Fruit fly (Drosophila melanogaster) whole organism, embryonic: Measurements from ENCODE around the gene TwdlX.
A peak's percentile ranks its signal among the peaks of the same experiment; 100 is the strongest.

Experiments
- Abd-B ChIP-seq: fragments of 200-800 bp; sonication (Bioruptor generic); optimal IDR thresholded peaks from 2 replicates; lab custom pipeline; 2018; ENCODE audit warnings: missing biosample characterization, mild to moderate bottlenecking, missing genetic modification characterization, moderate library complexity
- Aef1 ChIP-seq: fragments of 200-800 bp; sonication (Bioruptor generic); IDR thresholded peaks from 3 replicates; pipeline ENCODE4 v1.3.6; 2022; ENCODE audit warnings: missing biosample characterization, missing genetic modification characterization
- Awh ChIP-seq: fragments of 200-800 bp; sonication (Bioruptor generic); IDR thresholded peaks from 2 replicates; pipeline ENCODE4, ENCODE4 v1.3.6; 2022; ENCODE audit warnings: missing biosample characterization, missing genetic modification characterization
- B-H1 ChIP-seq: fragments of 200-800 bp; sonication (Bioruptor generic); IDR thresholded peaks from 3 replicates; pipeline ENCODE4 v1.3.6; 2022; ENCODE audit warnings: missing biosample characterization, missing genetic modification characterization
- Bgb ChIP-seq: fragments of 200-800 bp; sonication (Bioruptor generic); IDR thresholded peaks from 2 replicates; pipeline ENCODE4 v1.3.6; 2022; ENCODE audit warnings: missing biosample characterization, missing genetic modification characterization; ENCODE audit not compliant: partially characterized antibody
- CG10979 ChIP-seq: fragments of 200-800 bp; sonication (Bioruptor generic); optimal IDR thresholded peaks from 2 replicates; lab custom pipeline; 2018; ENCODE audit warnings: missing biosample characterization, mild to moderate bottlenecking, missing genetic modification characterization, moderate library complexity
- CG12155 ChIP-seq: fragments of 200-800 bp; sonication (Bioruptor generic); optimal IDR thresholded peaks from 3 replicates; lab custom pipeline; 2016; ENCODE audit warnings: missing biosample characterization, missing genetic modification characterization
- CG12219 ChIP-seq: fragments of 200-800 bp; sonication (Bioruptor generic); optimal IDR thresholded peaks from 3 replicates; lab custom pipeline; 2018; ENCODE audit warnings: missing biosample characterization, mild to moderate bottlenecking, missing genetic modification characterization
- CG12236 ChIP-seq: fragments of 200-800 bp; sonication (Bioruptor generic); optimal IDR thresholded peaks from 2 replicates; lab custom pipeline; 2016; ENCODE audit warnings: missing biosample characterization, missing genetic modification characterization
- CG14014 ChIP-seq: fragments of 200-800 bp; sonication (Bioruptor generic); IDR thresholded peaks from 2 replicates; pipeline ENCODE4 v1.3.6; 2022; ENCODE audit warnings: missing biosample characterization, missing genetic modification characterization
- CG15601 ChIP-seq: fragments of 200-800 bp; sonication (Bioruptor generic); optimal IDR thresholded peaks from 3 replicates; lab custom pipeline; 2019; ENCODE audit warnings: missing biosample characterization, mild to moderate bottlenecking, missing genetic modification characterization, moderate library complexity
- CG17328 ChIP-seq: fragments of 200-800 bp; sonication (Bioruptor generic); IDR thresholded peaks from 2 replicates; pipeline ENCODE4 v1.3.6; 2022; ENCODE audit warnings: missing biosample characterization, missing genetic modification characterization
- CG17385 ChIP-seq: fragments of 200-800 bp; sonication (Bioruptor generic); optimal IDR thresholded peaks from 3 replicates; lab custom pipeline; 2018; ENCODE audit warnings: missing biosample characterization, mild to moderate bottlenecking, missing genetic modification characterization
- CG18599 ChIP-seq: fragments of 200-800 bp; sonication (Bioruptor generic); optimal IDR thresholded peaks from 3 replicates; lab custom pipeline; 2017; ENCODE audit warnings: missing biosample characterization, missing genetic modification characterization, mild to moderate bottlenecking, moderate library complexity, missing genetic modification reagents
- CG31388 ChIP-seq: fragments of 200-800 bp; sonication (Bioruptor generic); optimal IDR thresholded peaks from 2 replicates; lab custom pipeline; 2016; ENCODE audit warnings: missing biosample characterization, missing genetic modification characterization
- CG6254 ChIP-seq: fragments of 200-800 bp; sonication (Bioruptor generic); optimal IDR thresholded peaks from 3 replicates; lab custom pipeline; 2017; ENCODE audit warnings: mild to moderate bottlenecking, missing biosample characterization, missing genetic modification reagents, missing genetic modification characterization
- CG6689 ChIP-seq: fragments of 200-800 bp; sonication (Bioruptor generic); IDR thresholded peaks from 2 replicates; pipeline ENCODE4 v1.3.6; 2022; ENCODE audit warnings: missing biosample characterization, missing genetic modification characterization
- CG7372 ChIP-seq: fragments of 200-800 bp; sonication (Bioruptor generic); IDR thresholded peaks from 2 replicates; pipeline ENCODE4 v1.3.6; 2022; ENCODE audit warnings: missing biosample characterization, missing genetic modification characterization
- CG7928 ChIP-seq: fragments of 200-800 bp; sonication (Bioruptor generic); optimal IDR thresholded peaks from 2 replicates; lab custom pipeline; 2017; ENCODE audit warnings: missing biosample characterization, mild to moderate bottlenecking, missing genetic modification characterization
- CG7987 ChIP-seq: fragments of 200-800 bp; sonication (Bioruptor generic); optimal IDR thresholded peaks from 2 replicates; lab custom pipeline; 2018; ENCODE audit warnings: missing biosample characterization, mild to moderate bottlenecking, missing genetic modification characterization, moderate library complexity
- Chrac-16 ChIP-seq: fragments of 200-800 bp; sonication (Bioruptor generic); optimal IDR thresholded peaks from 3 replicates; lab custom pipeline; 2016; ENCODE audit warnings: missing biosample characterization, missing genetic modification characterization
- D19B ChIP-seq: fragments of 200-800 bp; sonication (Bioruptor generic); optimal IDR thresholded peaks from 2 replicates; lab custom pipeline; 2017; ENCODE audit warnings: missing biosample characterization, mild to moderate bottlenecking, missing genetic modification characterization
- Dp ChIP-seq: fragments of 200-800 bp; sonication (Bioruptor generic); optimal IDR thresholded peaks from 2 replicates; lab custom pipeline; 2018; ENCODE audit warnings: missing biosample characterization, mild to moderate bottlenecking, missing genetic modification characterization, moderate library complexity
- E2f1 ChIP-seq: fragments of 200-800 bp; sonication (Bioruptor generic); IDR thresholded peaks from 2 replicates; pipeline ENCODE4 v1.3.6; 2022; ENCODE audit warnings: missing biosample characterization, missing genetic modification characterization
- Ets97D ChIP-seq: fragments of 200-800 bp; sonication (Bioruptor generic); optimal IDR thresholded peaks from 3 replicates; lab custom pipeline; 2016; ENCODE audit warnings: missing biosample characterization, missing genetic modification characterization
- Fer2 ChIP-seq: fragments of 200-800 bp; sonication (Bioruptor generic); optimal IDR thresholded peaks from 2 replicates; lab custom pipeline; 2018; ENCODE audit warnings: missing biosample characterization, mild to moderate bottlenecking, missing genetic modification characterization, moderate library complexity
- Hsf ChIP-seq: fragments of 200-800 bp; sonication (Bioruptor generic); optimal IDR thresholded peaks from 3 replicates; lab custom pipeline; 2016; ENCODE audit warnings: missing biosample characterization, missing genetic modification characterization
- Mad ChIP-seq: fragments of 200-800 bp; sonication (Bioruptor generic); optimal IDR thresholded peaks from 2 replicates; lab custom pipeline; 2016; ENCODE audit warnings: missing biosample characterization, missing genetic modification characterization
- Sry-δ ChIP-seq: fragments of 200-800 bp; sonication (Bioruptor generic); optimal IDR thresholded peaks from 2 replicates; lab custom pipeline; 2016; ENCODE audit warnings: missing biosample characterization, missing genetic modification characterization
- Taf1 ChIP-seq: fragments of 200-800 bp; sonication (Bioruptor generic); IDR thresholded peaks from 2 replicates; pipeline ENCODE4 v1.3.6; 2022; ENCODE audit warnings: missing biosample characterization, missing genetic modification characterization
- Tbp ChIP-seq: fragments of >200 bp; optimal IDR thresholded peaks from 2 replicates; lab custom pipeline; 2018; ENCODE audit warnings: missing biosample characterization, missing genetic modification characterization
- Xbp1 ChIP-seq: fragments of 200-800 bp; sonication (Bioruptor generic); optimal IDR thresholded peaks from 3 replicates; lab custom pipeline; 2016; ENCODE audit warnings: missing biosample characterization, mild to moderate bottlenecking, missing genetic modification characterization
- bbx ChIP-seq: fragments of 200-800 bp; sonication (Bioruptor generic); IDR thresholded peaks from 2 replicates; pipeline ENCODE4 v1.3.6; 2022; ENCODE audit warnings: missing biosample characterization, missing genetic modification characterization; ENCODE audit not compliant: partially characterized antibody
- cato ChIP-seq: fragments of 200-800 bp; sonication (Bioruptor generic); optimal IDR thresholded peaks from 2 replicates; lab custom pipeline; 2016; ENCODE audit warnings: missing biosample characterization, missing genetic modification characterization, borderline replicate concordance
- croc ChIP-seq: fragments of 200-800 bp; sonication (Bioruptor generic); conservative IDR thresholded peaks from 3 replicates; pipeline ENCODE4 v1.3.6; 2022; ENCODE audit warnings: missing biosample characterization, missing genetic modification characterization
- da ChIP-seq: fragments of 200-800 bp; sonication (Bioruptor generic); optimal IDR thresholded peaks from 2 replicates; lab custom pipeline; 2016; ENCODE audit warnings: missing biosample characterization, missing genetic modification characterization
- grn ChIP-seq: fragments of 200-800 bp; sonication (Bioruptor generic); optimal IDR thresholded peaks from 3 replicates; lab custom pipeline; 2017; ENCODE audit warnings: missing biosample characterization, missing genetic modification characterization
- insv ChIP-seq, 2 experiments: fragments of 200-800 bp; sonication (Bioruptor generic); optimal IDR thresholded peaks; 3 replicates each; lab custom pipeline; 2016 to 2018; ENCODE audit warnings: missing biosample characterization in 2 of 2, missing genetic modification characterization in 2 of 2
- luna ChIP-seq: fragments of 200-800 bp; sonication (Bioruptor generic); optimal IDR thresholded peaks from 2 replicates; lab custom pipeline; 2016; ENCODE audit warnings: missing biosample characterization, missing genetic modification characterization
- mirr ChIP-seq: fragments of 200-800 bp; sonication (Bioruptor generic); optimal IDR thresholded peaks from 3 replicates; lab custom pipeline; 2018; ENCODE audit warnings: missing biosample characterization, mild to moderate bottlenecking, missing genetic modification characterization
- nau ChIP-seq: fragments of 200-800 bp; sonication (Bioruptor generic); optimal IDR thresholded peaks from 3 replicates; lab custom pipeline; 2017; ENCODE audit warnings: missing biosample characterization, mild to moderate bottlenecking, missing genetic modification characterization, missing genetic modification reagents
- odd ChIP-seq: fragments of 200-800 bp; sonication (Bioruptor generic); optimal IDR thresholded peaks from 2 replicates; lab custom pipeline; 2017; ENCODE audit warnings: missing biosample characterization, mild to moderate bottlenecking, missing genetic modification characterization
- phol ChIP-seq: fragments of 200-800 bp; sonication (Bioruptor generic); optimal IDR thresholded peaks from 3 replicates; lab custom pipeline; 2018; ENCODE audit warnings: missing biosample characterization, mild to moderate bottlenecking, missing genetic modification characterization, moderate library complexity
- pum ChIP-seq: fragments of 200-800 bp; sonication (Bioruptor generic); optimal IDR thresholded peaks from 2 replicates; lab custom pipeline; 2016; ENCODE audit warnings: missing biosample characterization, missing genetic modification characterization
- sim ChIP-seq: fragments of 200-800 bp; sonication (Bioruptor generic); IDR thresholded peaks from 2 replicates; pipeline ENCODE4 v1.3.6; 2022; ENCODE audit warnings: missing biosample characterization, missing genetic modification characterization
- stc ChIP-seq: fragments of 200-800 bp; sonication (Bioruptor generic); IDR thresholded peaks from 2 replicates; pipeline ENCODE4 v1.3.6; 2022; ENCODE audit warnings: missing biosample characterization, missing genetic modification characterization
- tup ChIP-seq: fragments of 200-800 bp; sonication (Bioruptor generic); optimal IDR thresholded peaks from 2 replicates; lab custom pipeline; 2016; ENCODE audit warnings: missing biosample characterization, mild to moderate bottlenecking, missing genetic modification characterization, moderate library complexity
- twi ChIP-seq: fragments of 200-800 bp; optimal IDR thresholded peaks from 2 replicates; lab custom pipeline; 2019; ENCODE audit warnings: missing biosample characterization, mild to moderate bottlenecking, missing genetic modification characterization, moderate library complexity
- unc-4 ChIP-seq: fragments of 200-800 bp; sonication (Bioruptor generic); IDR thresholded peaks from 2 replicates; pipeline ENCODE4 v1.3.6; 2022; ENCODE audit warnings: missing biosample characterization, missing genetic modification characterization; ENCODE audit not compliant: partially characterized antibody
- unpg ChIP-seq: fragments of 200-800 bp; sonication (Bioruptor generic); optimal IDR thresholded peaks from 3 replicates; lab custom pipeline; 2018; ENCODE audit warnings: missing biosample characterization, mild to moderate bottlenecking, missing genetic modification characterization, moderate library complexity
- zfh2 ChIP-seq: fragments of 200-800 bp; sonication (Bioruptor generic); optimal IDR thresholded peaks from 2 replicates; lab custom pipeline; 2016; ENCODE audit warnings: missing biosample characterization, missing genetic modification characterization

Gene TwdlX

DNA sequence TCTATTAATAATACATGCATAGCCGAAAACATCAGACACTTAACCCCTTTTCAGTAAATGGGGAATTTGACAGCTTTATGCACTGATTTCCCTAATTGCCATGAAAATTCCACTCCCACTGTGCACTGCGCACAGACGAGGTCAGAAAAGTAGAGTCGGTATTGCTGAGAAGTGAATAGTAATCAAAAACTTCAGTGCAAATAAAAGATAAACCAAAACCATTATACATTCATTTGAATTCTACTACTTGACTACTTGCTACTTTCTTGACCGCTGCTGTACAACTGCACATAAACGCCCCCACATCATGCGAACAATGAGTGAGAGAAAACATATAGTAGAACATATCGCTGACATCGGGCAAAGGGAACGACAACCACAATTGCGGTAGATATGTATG lies 39.5 kb upstream of the TwdlX start (continued):
- TF ChIP-seq croc (GFP tag; lab: Robert Waterston, UW) = peak; percentile 83
- TF ChIP-seq Xbp1 = peak; percentile 90
- TF ChIP-seq nau (GFP tag; lab: Kevin White, UChicago) = peak; percentile 73
- TF ChIP-seq insv (GFP tag; optimal IDR thresholded peaks at IDR 0.05; lab: Kevin White, UChicago) = no peak
- peak; percentile 29 for TF ChIP-seq Fer2 (tag; lab: Kevin White, UChicago)
- TF ChIP-seq CG7987 (GFP tag; lab: Kevin White, UChicago) = peak; percentile 64
- peak; percentile 87 for TF ChIP-seq stc (GFP tag; lab: Robert Waterston, UW)
- TF ChIP-seq E2f1 = peak; percentile 87
- no peak for TF ChIP-seq unc-4 (GFP tag; lab: Robert Waterston, UW)
- TF ChIP-seq zfh2 (GFP tag; lab: Kevin White, UChicago) = peak; percentile 33
- TF ChIP-seq CG12236 = peak; percentile 70
- peak; percentile 79 for TF ChIP-seq sim (GFP tag; lab: Robert Waterston, UW)
- peak; percentile 76 for TF ChIP-seq Abd-B (GFP tag; lab: Kevin White, UChicago)
- TF ChIP-seq odd (GFP tag; lab: Kevin White, UChicago) = peak; percentile 62
- peak; percentile 86 for TF ChIP-seq CG6254 (GFP tag; lab: Kevin White, UChicago)
- no peak for TF ChIP-seq bbx (GFP tag; lab: Robert Waterston, UW)
- TF ChIP-seq Awh (GFP tag; lab: Robert Waterston, UW) = peak; percentile 91
- TF ChIP-seq twi (tag; lab: Kevin White, UChicago) = peak; percentile 68
- TF ChIP-seq CG6689 (GFP tag; lab: Robert Waterston, UW) = peak; percentile 89
- TF ChIP-seq CG12219 (GFP tag; lab: Kevin White, UChicago) = peak; percentile 86
- peak; percentile 78 for TF ChIP-seq Mad (GFP tag; lab: Kevin White, UChicago)
- peak; percentile 58 for TF ChIP-seq CG12155 (GFP tag; lab: Kevin White, UChicago)
- TF ChIP-seq unpg (GFP tag; lab: Kevin White, UChicago) = peak; percentile 91
- peak; percentile 74; the same call in 1 of the 2 replicates for TF ChIP-seq CG7372 (GFP tag; lab: Robert Waterston, UW)
- TF ChIP-seq tup (GFP tag; lab: Kevin White, UChicago) = peak; percentile 79
- TF ChIP-seq CG10979 = peak; percentile 87
- TF ChIP-seq Bgb (GFP tag; lab: Robert Waterston, UW) = no peak
- TF ChIP-seq Aef1 (GFP tag; lab: Robert Waterston, UW) = peak; percentile 80
- no peak for TF ChIP-seq luna (GFP tag; lab: Kevin White, UChicago)
- peak; percentile 86 for TF ChIP-seq CG14014 (GFP tag; lab: Robert Waterston, UW)
- peak; percentile 83 for TF ChIP-seq B-H1
- 0 out of 2 replicates have a peak, but pooled peaks have one; percentile 33 for TF ChIP-seq Taf1 (GFP tag; lab: Robert Waterston, UW)
- TF ChIP-seq Dp (GFP tag; lab: Kevin White, UChicago) = no peak
- TF ChIP-seq Tbp (GFP tag; lab: Kevin White, UChicago) = no peak
- peak; percentile 68 for TF ChIP-seq cato (GFP tag; lab: Kevin White, UChicago)
- TF ChIP-seq Ets97D (GFP tag; lab: Kevin White, UChicago) = peak; percentile 57
- peak; percentile 63 for TF ChIP-seq CG31388
- peak; percentile 84 for TF ChIP-seq phol (tag; lab: Kevin White, UChicago)
- peak; percentile 44 for TF ChIP-seq Sry-δ
- TF ChIP-seq da = peak; percentile 29
- TF ChIP-seq grn = peak; percentile 9
- peak; percentile 86 for TF ChIP-seq Chrac-16
- no peak for TF ChIP-seq D19B (GFP tag; lab: Kevin White, UChicago)
- TF ChIP-seq Hsf (GFP tag; lab: Kevin White, UChicago) = peak; percentile 86
- TF ChIP-seq pum = peak; percentile 81
- TF ChIP-seq CG15601 = peak; percentile 78
- TF ChIP-seq CG18599 = peak; percentile 78
- TF ChIP-seq mirr (GFP tag; lab: Kevin White, UChicago) = no peak
- TF ChIP-seq CG17385 (GFP tag; lab: Kevin White, UChicago) = peak; percentile 83
- TF ChIP-seq CG7928 (GFP tag; lab: Kevin White, UChicago) = peak; percentile 1
- peak; percentile 94 for TF ChIP-seq CG17328 (GFP tag; lab: Robert Waterston, UW)
